Worm (Caenorhabditis elegans): ENCODE results near the gene sap-49.

Gene sap-49

DNA sequence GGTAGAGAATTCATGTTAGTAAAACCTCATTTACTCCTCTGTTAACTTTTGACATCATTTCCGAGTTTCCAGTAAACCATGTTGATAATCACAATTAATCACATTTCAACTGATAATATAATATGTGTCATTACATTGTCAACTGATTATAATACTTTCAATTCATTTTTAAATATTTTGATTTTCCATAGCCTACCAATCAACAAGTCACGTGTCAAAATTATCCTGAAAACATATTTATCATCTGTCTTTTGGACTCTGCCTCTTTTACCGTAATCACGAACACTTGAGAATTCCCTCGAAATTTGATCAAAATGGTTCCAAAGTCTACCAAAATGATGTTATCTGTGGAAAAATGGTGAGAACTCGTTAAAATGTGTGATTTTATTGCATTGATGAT is 38.5 kb upstream of the sap-49 start:
- TF ChIP-seq lsy-12 (tag; optimal IDR thresholded peaks at IDR 0.05) (no peak), nhr-76 (tag; optimal IDR thresholded peaks at IDR 0.05) (no peak), pqm-1 (tag; optimal IDR thresholded peaks at IDR 0.05) (peak; percentile 72), elt-2 (tag; optimal IDR thresholded peaks at IDR 0.05) (peak; percentile 79)

DNA sequence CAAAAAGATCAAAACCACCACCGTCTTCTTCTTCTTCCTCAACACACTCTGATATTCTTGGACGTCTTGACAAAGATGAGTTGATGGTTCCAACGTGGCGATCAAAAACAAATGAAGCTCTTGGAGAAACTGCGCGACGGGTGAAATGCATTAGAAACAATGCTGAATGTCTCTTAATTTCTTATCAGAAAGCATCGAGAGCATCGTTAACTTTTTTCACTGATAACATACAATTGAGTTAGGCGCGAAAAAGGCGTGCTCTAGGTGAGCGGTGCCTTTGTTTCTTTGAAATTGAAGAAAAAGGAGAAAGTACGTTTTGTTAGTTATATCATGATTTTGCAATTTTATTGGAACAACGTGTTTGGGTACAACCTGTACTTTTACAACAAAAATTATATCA is 37.7 kb upstream of the sap-49 start, which contains the start of gene gpcp-2:
gpcp-2 (minus strand) TSS at position 153 of the 400 bp plus-strand sequence.
- TF ChIP-seq zag-1 (tag; optimal IDR thresholded peaks at IDR 0.05), result no peak
- TF ChIP-seq pqm-1 (tag; optimal IDR thresholded peaks at IDR 0.05), result peak; percentile 32
- TF ChIP-seq daf-12 (tag; optimal IDR thresholded peaks at IDR 0.05), result no peak
- TF ChIP-seq elt-2 (tag; optimal IDR thresholded peaks at IDR 0.05), result peak; percentile 82
- no peak for TF ChIP-seq aly-2 (tag; optimal IDR thresholded peaks at IDR 0.05)
- no peak for TF ChIP-seq nhr-77 (tag; optimal IDR thresholded peaks at IDR 0.05)

DNA sequence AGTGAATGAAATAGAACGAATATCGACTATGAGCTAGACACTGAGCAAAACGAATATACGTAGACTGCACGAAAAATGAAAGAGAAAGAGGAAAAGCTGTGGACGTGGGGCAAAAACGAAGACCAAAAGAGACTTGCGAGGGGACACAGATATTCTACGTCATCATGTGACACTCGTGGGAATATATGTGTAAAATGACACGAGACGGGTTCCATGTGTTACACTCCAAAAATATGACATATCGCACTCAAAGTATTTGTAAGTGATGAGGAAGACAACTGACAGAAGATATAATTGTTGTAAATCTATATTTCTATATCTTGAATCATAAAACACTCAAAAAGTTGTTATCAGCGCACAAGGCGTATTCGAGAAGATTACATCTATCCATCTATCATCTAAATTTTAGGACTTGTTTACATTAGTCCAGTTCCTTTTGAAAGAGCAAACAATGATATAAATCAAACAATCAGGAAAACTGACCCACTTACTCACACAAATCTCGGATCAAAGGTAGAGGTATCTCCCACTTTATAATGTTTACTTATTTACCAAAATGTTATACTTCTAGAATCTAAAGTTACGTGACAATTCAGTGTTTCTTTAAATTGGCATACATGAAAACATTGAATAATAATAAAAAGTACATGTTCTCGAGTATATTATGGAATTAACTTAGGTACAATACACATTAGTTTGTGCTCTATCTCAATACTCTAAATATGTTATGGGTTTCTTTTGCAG is 36.4 kb upstream of the sap-49 start:
- TF ChIP-seq nfya-1 (tag; optimal IDR thresholded peaks at IDR 0.05; ENCODE audit: insufficient read depth), result peak; percentile 55
- no peak for TF ChIP-seq ceh-82 (tag; optimal IDR thresholded peaks at IDR 0.05)
- TF ChIP-seq mdl-1 (tag; optimal IDR thresholded peaks at IDR 0.05), result peak; percentile 55
- TF ChIP-seq nhr-25 (tag; optimal IDR thresholded peaks at IDR 0.05), result peak; percentile 35
- TF ChIP-seq nhr-11 (tag; optimal IDR thresholded peaks at IDR 0.05), result peak; percentile 57
- peak; percentile 8 for TF ChIP-seq fkh-10 (GFP tag; optimal IDR thresholded peaks at IDR 0.05)
- TF ChIP-seq unc-62 (GFP tag; optimal IDR thresholded peaks at IDR 0.05), result peak; percentile 69
- TF ChIP-seq nhr-43 (tag; optimal IDR thresholded peaks at IDR 0.05; ENCODE audit: poor library complexity, severe bottlenecking), result peak; percentile 56
- TF ChIP-seq hmg-11 (tag; optimal IDR thresholded peaks at IDR 0.05), result peak; percentile 52
- TF ChIP-seq lin-15B (tag; optimal IDR thresholded peaks at IDR 0.05), result peak; percentile 20
- peak; percentile 69 for TF ChIP-seq pha-4 (tag; optimal IDR thresholded peaks at IDR 0.05)
- peak; percentile 36 for TF ChIP-seq lin-39 (tag; optimal IDR thresholded peaks at IDR 0.05)
- TF ChIP-seq egl-27 (tag; optimal IDR thresholded peaks at IDR 0.05), result peak; percentile 22
- no peak for TF ChIP-seq nhr-12 (tag; optimal IDR thresholded peaks at IDR 0.05)
- peak; percentile 1 for TF ChIP-seq tbx-2 (tag; optimal IDR thresholded peaks at IDR 0.05)
- no peak for TF ChIP-seq nhr-77 (tag; optimal IDR thresholded peaks at IDR 0.05)

DNA sequence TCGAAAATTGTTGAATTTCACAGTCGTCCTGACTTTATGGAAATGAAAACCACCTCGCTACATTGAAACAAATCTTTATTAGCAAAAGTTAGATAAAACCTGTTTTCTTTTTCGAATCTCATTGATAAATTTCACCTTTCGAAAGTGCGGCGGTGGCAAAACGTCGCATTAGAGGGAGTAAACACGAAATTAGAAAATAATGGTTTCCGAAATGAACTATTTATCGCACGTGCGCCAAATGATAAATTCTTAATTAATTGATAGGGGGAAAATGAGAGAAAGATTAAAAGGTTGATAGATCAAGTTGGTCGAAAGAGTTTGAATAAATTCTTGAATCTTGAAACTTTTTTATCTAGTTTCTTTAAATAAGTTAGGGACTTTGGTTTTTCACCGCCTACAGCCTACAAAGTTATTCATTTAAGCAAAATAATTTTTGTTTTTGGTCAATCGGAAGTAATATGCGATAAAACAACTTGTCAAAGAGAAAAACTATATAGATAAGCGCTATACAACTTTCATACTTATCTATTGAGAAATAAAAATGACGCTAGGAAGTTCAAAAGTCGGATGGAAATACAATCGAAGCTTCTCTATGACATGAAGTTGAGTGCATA is 35.6 kb upstream of the sap-49 start:
- TF ChIP-seq daf-12 (tag; optimal IDR thresholded peaks at IDR 0.05) (no peak), nhr-23 (tag; optimal IDR thresholded peaks at IDR 0.05) (peak; percentile 7), skn-1 (tag; optimal IDR thresholded peaks at IDR 0.05) (no peak), pqm-1 (tag; optimal IDR thresholded peaks at IDR 0.05) (peak; percentile 32), ZK546.5 (tag; optimal IDR thresholded peaks at IDR 0.05) (no peak), ceh-9 (tag; optimal IDR thresholded peaks at IDR 0.05) (no peak), nhr-28 (tag; optimal IDR thresholded peaks at IDR 0.05) (no peak), ztf-11 (tag; optimal IDR thresholded peaks at IDR 0.05) (no peak), elt-2 (tag; optimal IDR thresholded peaks at IDR 0.05) (peak; percentile 72), nhr-43 (tag; optimal IDR thresholded peaks at IDR 0.05; ENCODE audit: poor library complexity, severe bottlenecking) (peak; percentile 38), ztf-4 (tag; optimal IDR thresholded peaks at IDR 0.05) (no peak), mml-1 (tag; optimal IDR thresholded peaks at IDR 0.05) (no peak), elt-1 (tag; optimal IDR thresholded peaks at IDR 0.05) (no peak), fkh-2 (tag; optimal IDR thresholded peaks at IDR 0.05) (no peak), ceh-82 (tag; optimal IDR thresholded peaks at IDR 0.05) (no peak), egl-27 (tag; optimal IDR thresholded peaks at IDR 0.05) (no peak), mdl-1 (tag; optimal IDR thresholded peaks at IDR 0.05) (no peak), nhr-12 (tag; optimal IDR thresholded peaks at IDR 0.05) (no peak), unc-39 (tag; optimal IDR thresholded peaks at IDR 0.05) (no peak), nhr-25 (tag; optimal IDR thresholded peaks at IDR 0.05) (no peak), ceh-16 (tag; optimal IDR thresholded peaks at IDR 0.05) (no peak), nhr-67 (tag; optimal IDR thresholded peaks at IDR 0.05) (no peak), egl-5 (tag; optimal IDR thresholded peaks at IDR 0.05) (no peak), elt-3 (tag; optimal IDR thresholded peaks at IDR 0.05) (no peak), lsy-12 (tag; optimal IDR thresholded peaks at IDR 0.05) (no peak), unc-62 (GFP tag; optimal IDR thresholded peaks at IDR 0.05) (no peak), nhr-76 (tag; optimal IDR thresholded peaks at IDR 0.05) (no peak), R02D3.7 (tag; optimal IDR thresholded peaks at IDR 0.05) (no peak)

All from whole organism, L3 larva.